Worm (Caenorhabditis elegans) whole organism, mixed stage, embryonic: ENCODE data around the gene C05B5.5.

Experiments used
- unc-62 ChIP-seq: fragments of 150-350 bp; optimal IDR thresholded peaks from 2 replicates; lab custom pipeline; 2014; ENCODE audit warnings: missing biosample characterization, missing genetic modification reagents, missing genetic modification characterization
- ztf-11 ChIP-seq: fragments of 150-350 bp; optimal IDR thresholded peaks from 2 replicates; lab custom pipeline; 2014; ENCODE audit warnings: missing biosample characterization, missing genetic modification characterization

DNA sequence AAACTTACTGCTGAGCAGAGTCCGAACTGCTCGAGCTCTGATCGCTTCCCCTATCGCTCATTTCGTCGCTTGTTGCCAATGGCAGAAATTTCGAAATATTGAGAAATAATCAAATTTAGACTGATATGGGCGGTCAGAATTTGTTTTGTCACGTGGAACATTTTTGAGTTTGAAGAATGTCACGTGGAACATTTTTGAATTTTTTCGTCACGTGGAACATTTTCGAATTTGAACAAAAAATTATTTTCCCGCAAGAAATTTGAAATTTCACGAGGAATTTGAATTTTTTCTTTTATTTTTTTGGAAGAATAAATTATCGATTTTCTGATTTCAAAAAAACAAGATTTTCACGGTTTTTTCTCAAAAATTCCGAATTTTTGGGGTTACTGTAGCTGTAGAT, 9.0 kb downstream of the C05B5.5 start, which contains the start of gene fbxa-155:
- TF ChIP-seq ztf-11 (tag; lab: Kevin White, UChicago) (no peak), unc-62 (GFP tag; lab: Kevin White, UChicago) (no peak)
